Worm (Caenorhabditis elegans) whole organism, midembryonic: ENCODE results near the gene ZK546.19.

Experiments
- T22C8.4 ChIP-seq: fragments of 200-800 bp; sonication (Bioruptor generic); IDR thresholded peaks from 2 replicates; pipeline ENCODE4 v1.3.6; 2022; ENCODE audit warnings: missing genetic modification characterization, missing compliant biosample characterization
- klf-2 ChIP-seq: fragments of 200-800 bp; sonication (Bioruptor generic); conservative IDR thresholded peaks from 2 replicates; pipeline ENCODE4 v1.3.6; 2022; ENCODE audit warnings: missing genetic modification reagents, missing genetic modification characterization, missing compliant biosample characterization
- med-1 ChIP-seq: sonication (generic microtip); optimal IDR thresholded peaks from 2 replicates; lab custom pipeline; 2017; ENCODE audit warnings: missing genetic modification characterization, mild to moderate bottlenecking, missing compliant biosample characterization, antibody characterized with exemption, missing genetic modification reagents; ENCODE audit not compliant: insufficient read depth
- ref-1 ChIP-seq: fragments of 200-800 bp; sonication (Bioruptor generic); conservative IDR thresholded peaks from 2 replicates; pipeline ENCODE4 v1.3.6; 2022; ENCODE audit warnings: missing genetic modification reagents, missing genetic modification characterization, missing compliant biosample characterization
- ztf-29 ChIP-seq: fragments of 200-800 bp; sonication (Bioruptor generic); IDR thresholded peaks from 2 replicates; pipeline ENCODE4 v1.3.6; 2022; ENCODE audit warnings: missing genetic modification reagents, missing genetic modification characterization, missing compliant biosample characterization

- no peak for TF ChIP-seq T22C8.4
- no peak for TF ChIP-seq ref-1 (GFP tag; lab: Robert Waterston, UW)
- no peak for TF ChIP-seq ztf-29 (GFP tag; lab: Robert Waterston, UW)
- TF ChIP-seq klf-2: no peak
- no peak for TF ChIP-seq med-1
Measured at ce11 chrII:4892594-4892993, 48.9 kb upstream of the ZK546.19 start, which contains the start of gene msp-33.
